Fruit fly (Drosophila melanogaster): ENCODE results near the gene His2Av.
A peak's percentile ranks its signal among the peaks of the same experiment; 100 is the strongest.

Gene His2Av

DNA sequence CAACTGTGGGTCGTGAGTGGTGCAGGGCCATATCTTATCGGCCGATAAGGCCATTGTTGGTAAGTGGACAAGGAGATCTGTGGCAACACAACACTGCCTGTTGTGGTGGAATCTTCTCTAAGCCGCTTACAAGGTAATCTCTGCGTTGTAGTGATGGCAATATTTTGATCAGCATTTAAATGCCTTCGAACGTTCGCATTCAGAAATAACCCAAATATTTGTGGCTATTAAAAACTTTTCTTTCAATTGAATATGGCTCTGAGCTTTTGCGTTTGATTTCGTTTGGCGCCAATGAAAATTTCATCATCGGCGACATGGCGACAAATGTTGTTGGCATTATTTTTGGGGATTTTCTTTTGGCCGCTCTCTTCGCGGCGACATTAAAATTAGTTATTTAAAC lies 23.8 kb downstream of the His2Av start:
- TF ChIP-seq usp (GFP tag; optimal IDR thresholded peaks at IDR 0.05) (no peak), EcR (GFP tag; optimal IDR thresholded peaks at IDR 0.05) (no peak), psq (optimal IDR thresholded peaks at IDR 0.05) (no peak), CG8478 (optimal IDR thresholded peaks at IDR 0.05) (no peak), Dll (optimal IDR thresholded peaks at IDR 0.05) (no peak), pan (optimal IDR thresholded peaks at IDR 0.05) (no peak)

DNA sequence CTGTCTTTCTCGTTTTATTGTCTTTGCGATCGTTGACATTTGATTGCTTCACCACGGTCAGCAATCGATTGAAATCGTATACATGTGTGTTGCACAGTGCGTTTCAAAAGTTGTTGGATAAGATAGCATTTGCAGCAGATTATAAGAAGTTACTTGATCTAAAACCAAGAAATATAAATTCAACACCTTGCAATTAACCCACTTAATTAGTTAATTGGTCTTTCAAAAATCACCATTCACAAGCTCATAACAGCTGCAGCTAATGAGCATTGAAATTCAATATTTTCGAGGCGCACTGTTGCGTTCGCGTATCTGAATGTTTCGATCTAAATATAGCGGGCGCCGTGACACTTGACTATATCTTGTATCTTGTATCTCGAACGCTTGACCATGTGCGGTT lies 26.0 kb downstream of the His2Av start:
- TF ChIP-seq EcR (GFP tag; optimal IDR thresholded peaks at IDR 0.05) (peak in 1 of 2 experiments; percentile 34), pan (optimal IDR thresholded peaks at IDR 0.05) (no peak)

DNA sequence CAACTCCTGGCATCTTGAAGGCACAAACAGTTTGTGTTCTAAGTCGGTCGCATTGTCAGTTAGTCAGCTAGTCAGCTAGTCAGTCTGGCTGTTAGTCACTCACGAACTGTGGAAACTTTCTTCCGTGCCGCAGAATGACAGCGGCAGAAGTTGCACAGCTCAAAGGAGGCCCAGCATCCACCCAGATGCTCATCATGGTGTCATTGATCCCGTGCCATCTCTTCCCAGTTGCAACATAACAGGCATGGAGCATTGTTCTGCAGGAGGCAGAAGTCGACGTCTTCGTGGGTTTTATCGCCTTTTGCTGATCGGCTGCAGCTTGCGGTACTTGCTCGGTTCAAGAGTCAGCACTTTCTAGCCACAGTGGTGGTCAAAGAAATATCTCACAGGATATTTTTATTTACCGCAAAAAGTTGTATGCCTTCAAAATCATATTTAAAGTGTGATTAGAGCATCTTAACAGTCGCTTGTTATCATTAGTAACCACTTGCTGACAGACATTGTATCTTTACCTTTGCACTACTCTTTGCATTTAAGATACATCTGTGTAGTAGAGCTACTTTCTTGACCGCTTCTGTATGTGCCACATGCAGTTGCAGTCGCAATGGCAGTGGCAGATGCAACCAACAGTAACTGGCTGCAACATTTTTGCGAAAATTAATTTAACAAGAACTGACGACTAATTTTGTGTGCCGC lies 27.0 kb downstream of the His2Av start:
- no peak for TF ChIP-seq psq (optimal IDR thresholded peaks at IDR 0.05)
- TF ChIP-seq usp (GFP tag; optimal IDR thresholded peaks at IDR 0.05): no peak
- peak in 1 of 2 experiments; percentile 76 for TF ChIP-seq EcR (GFP tag; optimal IDR thresholded peaks at IDR 0.05)
- no peak for TF ChIP-seq Dll (optimal IDR thresholded peaks at IDR 0.05)
- no peak for TF ChIP-seq CG8478 (optimal IDR thresholded peaks at IDR 0.05)
- TF ChIP-seq pan (optimal IDR thresholded peaks at IDR 0.05): no peak

DNA sequence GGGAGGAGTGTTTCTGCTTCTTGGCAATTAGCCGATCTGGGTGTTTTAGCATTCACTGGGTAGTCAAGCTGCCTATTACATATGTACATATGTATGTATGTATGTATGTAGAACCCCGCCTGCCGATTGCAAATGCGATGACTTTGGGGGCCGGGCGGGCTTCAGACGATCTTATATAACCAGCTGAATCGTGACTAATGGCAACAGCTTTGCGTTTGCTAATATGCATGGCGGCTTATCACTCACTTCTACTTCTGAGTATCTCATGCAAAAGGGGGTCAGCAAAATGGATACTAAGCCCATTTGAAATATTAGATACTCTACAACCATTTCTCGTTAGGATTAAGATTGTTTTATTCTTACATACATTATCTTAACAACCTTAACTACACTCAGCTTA lies 29.5 kb downstream of the His2Av start:
- TF ChIP-seq EcR (GFP tag; optimal IDR thresholded peaks at IDR 0.05) (no peak), usp (GFP tag; optimal IDR thresholded peaks at IDR 0.05) (no peak), Dll (optimal IDR thresholded peaks at IDR 0.05) (no peak), CG8478 (optimal IDR thresholded peaks at IDR 0.05) (no peak), pan (optimal IDR thresholded peaks at IDR 0.05) (no peak), psq (optimal IDR thresholded peaks at IDR 0.05) (no peak)

DNA sequence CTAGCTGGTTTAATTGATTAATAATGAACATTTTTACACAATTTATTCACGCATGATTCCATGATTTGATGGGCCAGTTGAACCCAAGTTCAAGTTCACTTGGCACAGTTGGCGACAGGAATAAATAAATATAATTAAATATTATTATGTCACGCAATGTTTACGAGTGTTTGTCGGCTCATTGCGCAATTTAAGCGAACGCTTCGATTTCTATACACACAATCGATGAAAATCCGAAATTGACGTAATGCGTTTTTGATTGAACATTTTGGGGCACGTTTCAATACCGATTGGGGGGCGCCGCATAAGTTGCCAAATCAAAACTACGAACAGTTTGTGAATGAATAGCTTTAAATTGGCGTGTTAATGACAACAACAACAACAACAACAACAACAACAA lies 30.6 kb downstream of the His2Av start:
- no peak for TF ChIP-seq psq (optimal IDR thresholded peaks at IDR 0.05)

DNA sequence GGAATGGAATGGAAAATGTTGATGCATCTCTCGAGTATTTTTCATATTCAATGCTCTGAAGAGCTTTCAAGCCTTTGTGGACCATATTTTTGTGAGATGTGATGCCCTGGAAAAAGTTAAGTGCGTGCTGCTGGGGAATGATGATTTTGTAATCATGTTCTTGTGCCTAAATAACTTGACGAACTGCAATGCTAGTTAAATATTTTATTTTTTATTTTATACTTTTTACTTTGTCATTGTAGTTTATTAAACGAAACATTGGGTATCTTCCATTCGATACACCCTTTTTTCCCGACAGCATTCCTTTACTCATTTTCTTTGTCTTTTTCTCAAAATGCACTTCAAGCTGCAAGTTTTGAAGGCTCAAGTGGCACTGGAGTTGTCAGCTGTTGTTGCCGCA lies 33.3 kb downstream of the His2Av start:
- TF ChIP-seq pan (optimal IDR thresholded peaks at IDR 0.05) (peak; percentile 49), CG8478 (optimal IDR thresholded peaks at IDR 0.05) (no peak), EcR (GFP tag; optimal IDR thresholded peaks at IDR 0.05) (no peak), usp (GFP tag; optimal IDR thresholded peaks at IDR 0.05) (no peak), psq (optimal IDR thresholded peaks at IDR 0.05) (no peak), Dll (optimal IDR thresholded peaks at IDR 0.05) (no peak)

DNA sequence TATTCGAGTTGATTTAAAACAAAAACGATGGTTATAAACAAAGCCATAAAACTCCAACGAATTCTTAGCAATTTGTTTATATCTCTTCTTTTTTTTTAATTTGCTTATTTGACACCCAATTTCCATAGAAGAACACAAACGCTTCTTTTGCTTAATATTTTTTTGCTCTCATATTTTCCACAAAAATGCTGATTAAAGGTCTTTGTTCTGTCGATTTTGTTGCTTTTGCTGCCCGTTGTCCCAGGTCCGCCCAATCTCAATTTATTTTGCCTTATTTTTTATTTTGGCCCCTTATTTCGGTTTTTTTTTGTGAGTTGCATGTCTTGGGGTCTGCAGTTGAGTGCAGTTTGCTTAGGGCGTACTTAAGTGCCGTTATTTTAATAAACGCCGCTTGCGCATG lies 39.3 kb downstream of the His2Av start:
- TF ChIP-seq usp (GFP tag; optimal IDR thresholded peaks at IDR 0.05) (no peak), EcR (GFP tag; optimal IDR thresholded peaks at IDR 0.05) (no peak)

DNA sequence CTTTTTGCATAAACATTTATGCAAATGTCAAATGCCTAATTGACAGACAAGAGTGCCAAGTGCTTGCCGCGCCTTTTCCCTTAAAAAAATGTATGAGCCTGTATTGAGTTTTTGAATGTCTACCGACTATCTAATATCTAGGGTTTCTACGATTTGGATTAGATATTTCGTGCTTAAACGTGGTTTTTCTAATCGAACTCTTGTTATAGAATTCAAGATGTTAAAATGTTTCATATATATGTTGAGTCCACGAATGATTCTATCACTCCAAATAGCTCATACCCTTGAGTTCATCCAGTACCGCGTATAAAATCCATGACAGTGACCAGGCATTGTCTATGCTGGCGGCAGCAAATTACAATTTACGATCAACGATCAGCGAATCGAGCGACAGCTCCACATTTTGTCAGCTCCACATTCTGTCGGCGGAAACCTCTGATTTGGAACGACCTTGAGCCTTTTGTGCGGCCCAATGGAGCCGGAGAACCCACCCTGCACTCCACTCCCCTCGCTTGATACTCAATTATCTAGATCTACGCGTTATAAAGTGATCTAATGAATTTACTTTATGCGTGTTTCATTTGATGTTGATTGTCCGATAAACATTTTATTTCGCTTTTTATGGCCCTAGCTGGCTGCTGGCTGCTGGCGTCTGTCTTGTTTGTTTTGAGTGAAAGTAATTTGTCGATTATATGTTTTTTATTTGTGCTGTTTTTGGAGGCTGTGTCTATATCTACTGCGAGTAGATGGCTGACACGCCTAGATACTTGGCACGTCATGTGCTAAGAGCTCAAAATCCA lies 40.2 kb downstream of the His2Av start:
- no peak for TF ChIP-seq pan (optimal IDR thresholded peaks at IDR 0.05)
- no peak for TF ChIP-seq EcR (GFP tag; optimal IDR thresholded peaks at IDR 0.05)
- TF ChIP-seq usp (GFP tag; optimal IDR thresholded peaks at IDR 0.05): no peak
- no peak for TF ChIP-seq psq (optimal IDR thresholded peaks at IDR 0.05)
- TF ChIP-seq CG8478 (optimal IDR thresholded peaks at IDR 0.05): no peak
- TF ChIP-seq Dll (optimal IDR thresholded peaks at IDR 0.05): no peak

DNA sequence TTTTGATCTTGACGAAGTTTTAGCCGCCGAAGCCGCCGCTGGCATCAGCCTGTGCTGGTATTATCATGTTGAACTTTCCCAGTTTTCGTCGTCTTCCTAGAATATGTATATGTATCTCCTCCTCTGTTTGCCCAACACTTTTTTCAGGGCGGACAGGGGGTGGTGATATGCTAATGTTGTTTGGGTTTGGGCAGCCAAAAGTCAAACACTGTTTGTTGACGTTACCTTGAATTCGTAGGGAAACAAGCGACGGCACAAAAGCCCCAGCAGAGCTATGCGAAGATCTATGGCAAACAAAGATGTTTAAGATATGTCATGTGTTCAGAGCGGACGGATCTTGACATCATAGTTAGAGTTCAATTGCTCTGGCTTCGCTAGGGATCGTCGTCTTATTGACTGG lies 42.0 kb downstream of the His2Av start:
- TF ChIP-seq Dll (optimal IDR thresholded peaks at IDR 0.05) (no peak), usp (GFP tag; optimal IDR thresholded peaks at IDR 0.05) (no peak), EcR (GFP tag; optimal IDR thresholded peaks at IDR 0.05) (no peak), psq (optimal IDR thresholded peaks at IDR 0.05) (no peak), CG8478 (optimal IDR thresholded peaks at IDR 0.05) (no peak)

DNA sequence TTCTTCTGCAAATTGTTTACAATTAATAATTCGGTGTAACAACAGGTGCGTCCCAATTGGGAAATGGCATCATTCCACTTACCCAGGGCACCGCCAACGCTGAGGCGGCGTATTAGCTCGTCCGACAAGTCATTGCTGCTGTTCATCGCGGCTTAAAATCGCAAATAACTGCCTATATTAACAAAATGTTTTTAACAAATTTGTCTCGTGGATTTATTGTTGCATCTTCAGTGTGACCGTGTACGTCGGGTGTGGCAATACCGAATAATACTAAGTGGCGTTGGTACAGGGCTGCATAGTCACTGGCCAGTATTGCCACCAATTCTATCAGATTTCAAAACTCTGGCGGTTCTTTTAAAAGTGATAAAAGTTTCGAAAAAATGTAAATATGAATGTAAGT lies 45.9 kb downstream of the His2Av start, which contains the start of gene Ets97D:
TSS of gene Ets97D (minus strand) at position 272 of the 400 bp plus-strand sequence.
- no peak for TF ChIP-seq CG8478 (optimal IDR thresholded peaks at IDR 0.05)
- TF ChIP-seq pan (optimal IDR thresholded peaks at IDR 0.05): no peak
- TF ChIP-seq usp (GFP tag; optimal IDR thresholded peaks at IDR 0.05): no peak
- no peak for TF ChIP-seq Dll (optimal IDR thresholded peaks at IDR 0.05)

DNA sequence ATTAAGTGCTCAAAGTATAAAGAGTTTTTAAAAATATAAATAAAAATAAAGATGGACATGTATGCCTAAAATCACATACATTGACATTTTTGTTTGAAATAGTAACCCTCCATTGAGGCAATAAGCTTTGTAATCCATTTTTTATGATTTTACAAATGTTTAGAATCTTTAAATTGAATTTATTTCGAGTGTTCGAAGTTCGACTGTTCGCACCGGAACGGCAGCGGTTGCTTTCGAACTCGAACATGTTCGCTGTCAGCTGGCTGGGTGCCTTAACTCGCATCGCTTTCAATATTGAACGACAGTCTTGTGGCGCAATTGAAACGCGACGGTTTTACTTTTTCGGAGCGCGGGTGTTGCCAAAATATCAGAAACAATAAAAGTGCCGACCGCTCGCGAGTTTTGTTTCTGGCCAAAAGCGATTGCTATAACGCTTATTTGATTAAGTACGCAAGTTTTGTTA lies 48.8 kb downstream of the His2Av start, which contains the start of gene CG46339:
TSS of gene CG46339 (plus strand) at position 299 of the 463 bp plus-strand sequence.
- no peak for TF ChIP-seq EcR (GFP tag; optimal IDR thresholded peaks at IDR 0.05)

All from whole organism.